Worm (Caenorhabditis elegans) whole organism, L1 larva: Measurements from ENCODE around the gene pdk-1.

Experiments used
- F16B12.6 ChIP-seq: fragments of 150-350 bp; optimal IDR thresholded peaks from 2 replicates; lab custom pipeline; 2014; ENCODE audit warnings: missing biosample characterization, missing genetic modification characterization
- aly-2 ChIP-seq: fragments of 150-350 bp; optimal IDR thresholded peaks from 2 replicates; lab custom pipeline; 2014; ENCODE audit warnings: missing biosample characterization, missing genetic modification characterization
- ama-1 ChIP-seq: fragments of 150-350 bp; optimal IDR thresholded peaks from 2 replicates; lab custom pipeline; 2014
- blmp-1 ChIP-seq: fragments of 150-350 bp; optimal IDR thresholded peaks from 2 replicates; lab custom pipeline; 2014; ENCODE audit warnings: missing biosample characterization, missing genetic modification characterization
- ceh-82 ChIP-seq, 3 experiments: fragments of 150-350 bp in 1 of 3; sonication (generic microtip) in 2 of 3; optimal IDR thresholded peaks; 2 replicates each; lab custom pipeline; 2014 to 2017; ENCODE audit warnings: missing biosample characterization in 3 of 3, missing genetic modification characterization in 3 of 3
- ceh-88 ChIP-seq: fragments of 200-800 bp; sonication (Bioruptor generic); IDR thresholded peaks from 2 replicates; pipeline ENCODE4 v1.3.6; 2022; ENCODE audit warnings: missing genetic modification characterization, missing compliant biosample characterization
- dpl-1 ChIP-seq, 3 experiments: fragments of 150-350 bp in 2 of 3; sonication (generic microtip) in 1 of 3; optimal IDR thresholded peaks; 2 replicates each; lab custom pipeline; 2014 to 2017; ENCODE audit warnings: missing biosample characterization in 3 of 3, missing genetic modification characterization in 3 of 3, missing genetic modification reagents in 3 of 3
- dsc-1 ChIP-seq: sonication (generic microtip); optimal IDR thresholded peaks from 2 replicates; lab custom pipeline; 2016; ENCODE audit warnings: mild to moderate bottlenecking, missing genetic modification characterization, missing compliant biosample characterization
- egl-13 ChIP-seq: sonication (generic microtip); optimal IDR thresholded peaks from 2 replicates; lab custom pipeline; 2016; ENCODE audit warnings: missing genotype, missing genetic modification reagents, missing genetic modification characterization, missing compliant biosample characterization
- egl-27 ChIP-seq, 2 experiments: fragments of 150-350 bp in 1 of 2; sonication (generic microtip); optimal IDR thresholded peaks; 3 replicates each; lab custom pipeline; 2017 to 2018; ENCODE audit warnings: missing biosample characterization in 2 of 2, missing genetic modification characterization in 2 of 2, missing genetic modification reagents in 2 of 2
- elt-2 ChIP-seq: sonication (generic microtip); optimal IDR thresholded peaks from 2 replicates; lab custom pipeline; 2016; ENCODE audit warnings: missing genetic modification characterization, mild to moderate bottlenecking, inconsistent platforms, missing compliant biosample characterization, missing genetic modification reagents
- fkh-4 ChIP-seq: sonication (generic microtip); optimal IDR thresholded peaks from 2 replicates; lab custom pipeline; 2016; ENCODE audit warnings: missing compliant biosample characterization, missing genetic modification characterization, borderline replicate concordance
- fkh-8 ChIP-seq: sonication (generic microtip); optimal IDR thresholded peaks from 2 replicates; lab custom pipeline; 2016; ENCODE audit warnings: mild to moderate bottlenecking, missing genetic modification characterization, missing compliant biosample characterization
- grh-1 ChIP-seq: fragments of 200-800 bp; sonication (Bioruptor generic); IDR thresholded peaks from 2 replicates; pipeline ENCODE4 v1.3.6; 2022; ENCODE audit warnings: missing genetic modification reagents, missing genetic modification characterization, missing compliant biosample characterization
- hlh-17 ChIP-seq: fragments of 200-800 bp; sonication (Bioruptor generic); optimal IDR thresholded peaks from 2 replicates; lab custom pipeline; 2018; ENCODE audit warnings: missing genetic modification characterization, mild to moderate bottlenecking, missing compliant biosample characterization, moderate library complexity, borderline replicate concordance
- hlh-4 ChIP-seq: sonication (generic microtip); optimal IDR thresholded peaks from 2 replicates; lab custom pipeline; 2016; ENCODE audit warnings: mild to moderate bottlenecking, missing genetic modification characterization, missing compliant biosample characterization
- irx-1 ChIP-seq: sonication (generic microtip); optimal IDR thresholded peaks from 2 replicates; lab custom pipeline; 2016; ENCODE audit warnings: missing genetic modification characterization, missing compliant biosample characterization
- lin-14 ChIP-seq: fragments of 200-800 bp; sonication (Bioruptor generic); optimal IDR thresholded peaks from 2 replicates; lab custom pipeline; 2018; ENCODE audit warnings: mild to moderate bottlenecking, missing genetic modification characterization, moderate library complexity, missing compliant biosample characterization
- lin-35 ChIP-seq, 2 experiments: fragments of 150-350 bp; optimal IDR thresholded peaks; 2 replicates each; lab custom pipeline; 2014; ENCODE audit warnings: missing biosample characterization in 2 of 2, missing genetic modification characterization in 2 of 2, missing genetic modification reagents in 2 of 2
- mef-2 ChIP-seq: fragments of 150-350 bp; optimal IDR thresholded peaks from 2 replicates; lab custom pipeline; 2014; ENCODE audit warnings: missing biosample characterization, missing genetic modification characterization
- mep-1 ChIP-seq: fragments of 150-350 bp; optimal IDR thresholded peaks from 2 replicates; lab custom pipeline; 2014; ENCODE audit warnings: missing biosample characterization, missing genetic modification characterization
- nhr-12 ChIP-seq: sonication (generic microtip); optimal IDR thresholded peaks from 2 replicates; lab custom pipeline; 2017; ENCODE audit warnings: missing biosample characterization, missing genetic modification characterization
- nhr-19 ChIP-seq: fragments of 200-800 bp; sonication (Bioruptor generic); conservative IDR thresholded peaks from 2 replicates; pipeline ENCODE4 v1.3.6; 2022; ENCODE audit warnings: missing genetic modification characterization, missing compliant biosample characterization
- nhr-20 ChIP-seq: sonication (generic microtip); optimal IDR thresholded peaks from 2 replicates; lab custom pipeline; 2016; ENCODE audit warnings: mild to moderate bottlenecking, missing genetic modification characterization, missing compliant biosample characterization
- nhr-237 ChIP-seq: fragments of 150-350 bp; optimal IDR thresholded peaks from 2 replicates; lab custom pipeline; 2014; ENCODE audit warnings: missing biosample characterization, missing genetic modification characterization
- nhr-85 ChIP-seq: sonication (generic microtip); peaks from one replicate; lab custom pipeline; 2016; ENCODE audit warnings: missing genetic modification characterization, inconsistent platforms, missing compliant biosample characterization
- pag-3 ChIP-seq: sonication (generic microtip); optimal IDR thresholded peaks from 2 replicates; lab custom pipeline; 2017; ENCODE audit warnings: missing genetic modification characterization, mild to moderate bottlenecking, missing compliant biosample characterization, antibody characterized with exemption, borderline replicate concordance; ENCODE audit not compliant: insufficient read depth
- pqm-1 ChIP-seq: sonication (generic microtip); optimal IDR thresholded peaks from 3 replicates; lab custom pipeline; 2017; ENCODE audit warnings: missing biosample characterization, missing genetic modification characterization
- rnt-1 ChIP-seq: sonication (generic microtip); optimal IDR thresholded peaks from 2 replicates; lab custom pipeline; 2016; ENCODE audit warnings: mild to moderate bottlenecking, missing genetic modification characterization, moderate library complexity, missing compliant biosample characterization
- sox-4 ChIP-seq: sonication (generic microtip); optimal IDR thresholded peaks from 2 replicates; lab custom pipeline; 2016; ENCODE audit warnings: missing genetic modification characterization, missing compliant biosample characterization
- sptf-1 ChIP-seq: fragments of 150-350 bp; optimal IDR thresholded peaks from 2 replicates; lab custom pipeline; 2014; ENCODE audit warnings: missing biosample characterization, missing genetic modification characterization
- sup-37 ChIP-seq: fragments of 200-800 bp; sonication (Bioruptor generic); optimal IDR thresholded peaks from 2 replicates; lab custom pipeline; 2018; ENCODE audit warnings: mild to moderate bottlenecking, missing genetic modification characterization, missing compliant biosample characterization
- swsn-7 ChIP-seq: sonication (generic microtip); optimal IDR thresholded peaks from 2 replicates; lab custom pipeline; 2016; ENCODE audit warnings: missing genetic modification characterization, missing compliant biosample characterization
- unc-130 ChIP-seq: fragments of 150-350 bp; optimal IDR thresholded peaks from 2 replicates; lab custom pipeline; 2017; ENCODE audit warnings: missing biosample characterization, missing genetic modification characterization, inconsistent platforms
- unc-30 ChIP-seq: sonication (generic microtip); optimal IDR thresholded peaks from 2 replicates; lab custom pipeline; 2017; ENCODE audit warnings: missing biosample characterization, missing genetic modification characterization
- unc-86 ChIP-seq: sonication (generic microtip); optimal IDR thresholded peaks from 2 replicates; lab custom pipeline; 2016; ENCODE audit warnings: missing genetic modification characterization, missing compliant biosample characterization
- unc-98 ChIP-seq: fragments of 200-800 bp; sonication (Bioruptor generic); IDR thresholded peaks from 2 replicates; pipeline ENCODE4 v1.3.6; 2022; ENCODE audit warnings: missing genetic modification characterization, missing compliant biosample characterization
- vab-15 ChIP-seq: sonication (generic microtip); optimal IDR thresholded peaks from 2 replicates; lab custom pipeline; 2017; ENCODE audit warnings: missing genotype, mild to moderate bottlenecking, missing genetic modification characterization, missing compliant biosample characterization
- xbp-1 ChIP-seq: sonication (generic microtip); optimal IDR thresholded peaks from 2 replicates; lab custom pipeline; 2016; ENCODE audit warnings: missing genetic modification characterization, missing compliant biosample characterization
- zip-4 ChIP-seq: fragments of 200-800 bp; sonication (Bioruptor generic); optimal IDR thresholded peaks from 2 replicates; lab custom pipeline; 2018; ENCODE audit warnings: mild to moderate bottlenecking, missing genetic modification characterization, moderate library complexity, missing compliant biosample characterization

pdk-1 gene

ce11 chrX:1321044-1321443 is at the start of gene pdk-1:
Gene pdk-1, plus strand, starts transcription at chrX:1321344.
- TF ChIP-seq nhr-19 (GFP tag; lab: Robert Waterston, UW) = no peak
- TF ChIP-seq blmp-1 (tag; lab: Kevin White, UChicago) = no peak
- no peak for TF ChIP-seq pag-3 (tag; lab: Kevin White, UChicago)
- no peak for TF ChIP-seq nhr-85 (tag; lab: Kevin White, UChicago)
- TF ChIP-seq mep-1 (tag; lab: Kevin White, UChicago) = no peak
- no peak for TF ChIP-seq ama-1 (lab: Kevin White, UChicago)
- no peak for TF ChIP-seq aly-2 (tag; lab: Kevin White, UChicago)
- TF ChIP-seq hlh-17 (GFP tag; lab: Kevin White, UChicago) = no peak
- TF ChIP-seq dpl-1 (GFP tag; optimal IDR thresholded peaks at IDR 0.05; lab: Kevin White, UChicago) = no peak
- no peak for TF ChIP-seq unc-98 (GFP tag; lab: Robert Waterston, UW)
- TF ChIP-seq dsc-1 (tag; lab: Kevin White, UChicago) = no peak
- TF ChIP-seq unc-30 (tag; lab: Kevin White, UChicago) = no peak
- TF ChIP-seq grh-1 (GFP tag; lab: Robert Waterston, UW) = no peak
- TF ChIP-seq nhr-20 = no peak
- TF ChIP-seq vab-15 = no peak
- TF ChIP-seq ceh-82 (tag; optimal IDR thresholded peaks at IDR 0.05; lab: Kevin White, UChicago) = no peak
- no peak for TF ChIP-seq sox-4 (tag; lab: Kevin White, UChicago)

DNA sequence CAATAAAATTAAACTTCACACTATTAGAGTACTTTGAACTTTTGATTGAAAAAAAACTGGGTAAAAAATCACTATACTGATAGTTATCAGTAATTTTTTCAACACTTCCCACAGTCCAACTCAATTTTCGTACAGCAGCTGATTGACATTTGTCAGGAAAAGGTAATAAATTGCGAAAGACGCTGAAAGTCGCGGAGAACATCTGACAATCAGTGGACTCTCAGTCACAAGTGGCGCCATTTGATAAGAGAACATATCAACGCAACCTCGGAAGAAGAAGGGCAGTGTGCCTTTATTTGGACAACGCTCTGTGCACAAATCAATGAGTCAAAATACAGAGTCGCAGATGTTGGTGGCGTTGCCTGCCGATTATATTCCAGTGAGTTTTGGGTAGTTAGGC is 48.6 kb upstream of the pdk-1 start, which contains the start of gene C52B11.5:
C52B11.5 (plus strand) TSS at position 250 of the 400 bp plus-strand sequence.
- TF ChIP-seq swsn-7 (tag; lab: Kevin White, UChicago) (no peak), pag-3 (tag; lab: Kevin White, UChicago) (no peak), F16B12.6 (no peak), egl-27 (tag; optimal IDR thresholded peaks at IDR 0.05; lab: Kevin White, UChicago) (no peak), hlh-4 (no peak), dsc-1 (tag; lab: Kevin White, UChicago) (no peak), irx-1 (tag; lab: Kevin White, UChicago) (no peak), dpl-1 (GFP tag; optimal IDR thresholded peaks at IDR 0.05; lab: Kevin White, UChicago) (no peak), mef-2 (no peak), nhr-85 (tag; lab: Kevin White, UChicago) (no peak), fkh-4 (tag; lab: Kevin White, UChicago) (no peak), nhr-237 (no peak), unc-130 (no peak), nhr-20 (no peak), elt-2 (tag; lab: Kevin White, UChicago) (peak; percentile 82), egl-13 (tag; lab: Kevin White, UChicago) (no peak), fkh-8 (tag; lab: Kevin White, UChicago) (no peak), nhr-12 (tag; lab: Kevin White, UChicago) (no peak), xbp-1 (tag; lab: Kevin White, UChicago) (no peak), sptf-1 (tag; lab: Kevin White, UChicago) (no peak), lin-14 (GFP tag; lab: Kevin White, UChicago) (peak; percentile 6), sup-37 (no peak), lin-35 (GFP tag; optimal IDR thresholded peaks at IDR 0.05; lab: Kevin White, UChicago) (peak in 1 of 2 experiments; percentile 27), pqm-1 (tag; lab: Kevin White, UChicago) (peak; percentile 89)

- no peak for TF ChIP-seq ama-1 (lab: Kevin White, UChicago)
- no peak for TF ChIP-seq unc-98 (GFP tag; lab: Robert Waterston, UW)
- no peak for TF ChIP-seq unc-86 (tag; lab: Kevin White, UChicago)
- TF ChIP-seq egl-13 (tag; lab: Kevin White, UChicago) = no peak
- no peak for TF ChIP-seq rnt-1
- TF ChIP-seq zip-4 (GFP tag; lab: Kevin White, UChicago) = no peak
- no peak for TF ChIP-seq fkh-4 (tag; lab: Kevin White, UChicago)
- TF ChIP-seq ceh-88 = no peak
- TF ChIP-seq irx-1 (tag; lab: Kevin White, UChicago) = no peak
These were observed 28.2 kb upstream of the pdk-1 start for ce11 chrX:1292894-1293293.
